Worm (Caenorhabditis elegans) whole organism, L4 larva: Measurements from ENCODE around the gene rhgf-1.

ENCODE experiments used
- dve-1 ChIP-seq: sonication (generic microtip); optimal IDR thresholded peaks from 2 replicates; lab custom pipeline; 2017; ENCODE audit warnings: antibody characterized with exemption, mild to moderate bottlenecking, missing genetic modification characterization, missing compliant biosample characterization; ENCODE audit not compliant: insufficient read depth
- hmg-1.1 ChIP-seq: fragments of 200-800 bp; sonication (Bioruptor generic); IDR thresholded peaks from 2 replicates; pipeline ENCODE4 v1.3.6; 2022; ENCODE audit warnings: missing genetic modification reagents, missing genetic modification characterization, missing compliant biosample characterization
- jun-1 ChIP-seq: fragments of 150-350 bp; optimal IDR thresholded peaks from 2 replicates; lab custom pipeline; 2014; ENCODE audit warnings: missing biosample characterization, missing genetic modification reagents, missing genetic modification characterization
- lin-13 ChIP-seq: fragments of 150-350 bp; optimal IDR thresholded peaks from 2 replicates; lab custom pipeline; 2014; ENCODE audit warnings: missing biosample characterization, missing genetic modification reagents, missing genetic modification characterization
- lsy-2 ChIP-seq, 2 experiments: fragments of 150-350 bp in 1 of 2; sonication (generic microtip) in 1 of 2; optimal IDR thresholded peaks; 2 replicates each; lab custom pipeline; 2014 to 2017; ENCODE audit warnings: missing biosample characterization in 2 of 2, missing genetic modification characterization in 2 of 2
- mdt-29 ChIP-seq: fragments of 200-800 bp; sonication (Bioruptor generic); IDR thresholded peaks from 2 replicates; pipeline ENCODE4 v1.3.6; 2022; ENCODE audit warnings: missing genetic modification reagents, missing genetic modification characterization, missing compliant biosample characterization
- nhr-28 ChIP-seq: fragments of 150-350 bp; optimal IDR thresholded peaks from 2 replicates; lab custom pipeline; 2014; ENCODE audit warnings: missing biosample characterization, missing genetic modification characterization
- nhr-42 ChIP-seq: fragments of 200-800 bp; sonication (Bioruptor generic); IDR thresholded peaks from 2 replicates; pipeline ENCODE4 v1.3.6; 2022; ENCODE audit warnings: missing genetic modification characterization, missing compliant biosample characterization
- nhr-77 ChIP-seq: fragments of 150-350 bp; optimal IDR thresholded peaks from 2 replicates; lab custom pipeline; 2014; ENCODE audit warnings: missing biosample characterization, missing genetic modification characterization
- pqm-1 ChIP-seq: sonication (generic microtip); optimal IDR thresholded peaks from 2 replicates; lab custom pipeline; 2017; ENCODE audit warnings: missing biosample characterization, missing genetic modification characterization
- ztf-7 ChIP-seq: fragments of 150-350 bp; optimal IDR thresholded peaks from 2 replicates; lab custom pipeline; 2014; ENCODE audit warnings: missing biosample characterization, missing genetic modification characterization

DNA sequence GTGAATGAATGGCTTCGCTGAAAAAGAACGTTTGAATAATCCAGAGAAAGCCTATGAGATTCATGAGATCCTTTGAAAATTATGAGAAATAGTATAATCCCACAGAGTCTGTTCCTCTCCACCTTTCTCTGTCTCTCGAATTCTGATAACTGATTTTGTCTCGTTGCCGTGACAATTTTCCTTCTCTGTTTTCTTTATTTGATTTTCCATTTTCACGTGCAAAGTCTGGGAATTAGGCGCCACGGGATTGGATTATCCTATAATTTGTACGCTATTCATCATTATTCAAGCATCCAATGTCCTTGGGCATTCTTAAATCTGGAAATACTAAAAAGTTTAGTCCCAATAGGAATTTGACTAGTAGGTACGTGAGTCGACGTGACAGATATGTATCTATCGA is 46.8 kb upstream of the rhgf-1 start:
- no peak for TF ChIP-seq mdt-29 (GFP tag; lab: Robert Waterston, UW)
- TF ChIP-seq ztf-7 (tag; lab: Kevin White, UChicago): no peak
- no peak for TF ChIP-seq lin-13 (GFP tag; lab: Kevin White, UChicago)
- no peak for TF ChIP-seq nhr-42 (GFP tag; lab: Robert Waterston, UW)
- TF ChIP-seq lsy-2 (tag; optimal IDR thresholded peaks at IDR 0.05; lab: Kevin White, UChicago): no peak
- TF ChIP-seq hmg-1.1 (GFP tag; lab: Robert Waterston, UW): no peak
- TF ChIP-seq dve-1: no peak
- TF ChIP-seq nhr-77: no peak
- no peak for TF ChIP-seq jun-1 (tag; lab: Kevin White, UChicago)
- no peak for TF ChIP-seq pqm-1
- no peak for TF ChIP-seq nhr-28
